Worm (Caenorhabditis elegans) whole organism, midembryonic: ENCODE results near the gene R13D11.3.

Source experiments
- T22C8.4 ChIP-seq: fragments of 200-800 bp; sonication (Bioruptor generic); IDR thresholded peaks from 2 replicates; pipeline ENCODE4 v1.3.6; 2022; ENCODE audit warnings: missing genetic modification characterization, missing compliant biosample characterization
- cog-1 ChIP-seq: sonication (generic microtip); optimal IDR thresholded peaks from 2 replicates; lab custom pipeline; 2016; ENCODE audit warnings: missing genetic modification characterization, missing compliant biosample characterization
- flt-1 ChIP-seq: fragments of 200-800 bp; sonication (Bioruptor generic); IDR thresholded peaks from 2 replicates; pipeline ENCODE4 v1.3.6; 2022; ENCODE audit warnings: missing genetic modification characterization, missing compliant biosample characterization
- klf-2 ChIP-seq: fragments of 200-800 bp; sonication (Bioruptor generic); conservative IDR thresholded peaks from 2 replicates; pipeline ENCODE4 v1.3.6; 2022; ENCODE audit warnings: missing genetic modification reagents, missing genetic modification characterization, missing compliant biosample characterization
- med-1 ChIP-seq: sonication (generic microtip); optimal IDR thresholded peaks from 2 replicates; lab custom pipeline; 2017; ENCODE audit warnings: missing genetic modification characterization, mild to moderate bottlenecking, missing compliant biosample characterization, antibody characterized with exemption, missing genetic modification reagents; ENCODE audit not compliant: insufficient read depth
- ref-1 ChIP-seq: fragments of 200-800 bp; sonication (Bioruptor generic); conservative IDR thresholded peaks from 2 replicates; pipeline ENCODE4 v1.3.6; 2022; ENCODE audit warnings: missing genetic modification reagents, missing genetic modification characterization, missing compliant biosample characterization
- tab-1 ChIP-seq: fragments of 200-800 bp; sonication (Bioruptor generic); IDR thresholded peaks from 2 replicates; pipeline ENCODE4 v1.3.6; 2022; ENCODE audit warnings: missing genetic modification characterization, missing compliant biosample characterization
- ztf-23 ChIP-seq: fragments of 200-800 bp; sonication (Bioruptor generic); IDR thresholded peaks from 2 replicates; pipeline ENCODE4 v1.3.6; 2022; ENCODE audit warnings: missing genetic modification reagents, missing genetic modification characterization, missing compliant biosample characterization
- ztf-29 ChIP-seq: fragments of 200-800 bp; sonication (Bioruptor generic); IDR thresholded peaks from 2 replicates; pipeline ENCODE4 v1.3.6; 2022; ENCODE audit warnings: missing genetic modification reagents, missing genetic modification characterization, missing compliant biosample characterization

The R13D11.3 gene

ce11 chrV:797241-797640, 17.6 kb upstream of the R13D11.3 start:
- TF ChIP-seq T22C8.4 (GFP tag; lab: Robert Waterston, UW) (no peak), klf-2 (GFP tag; lab: Robert Waterston, UW) (no peak), cog-1 (tag; lab: Kevin White, UChicago) (no peak), ztf-29 (GFP tag; lab: Robert Waterston, UW) (no peak), flt-1 (GFP tag; lab: Robert Waterston, UW) (no peak), tab-1 (GFP tag; lab: Robert Waterston, UW) (no peak), ztf-23 (no peak), med-1 (GFP tag; lab: Kevin White, UChicago) (no peak), ref-1 (GFP tag; lab: Robert Waterston, UW) (no peak)

DNA sequence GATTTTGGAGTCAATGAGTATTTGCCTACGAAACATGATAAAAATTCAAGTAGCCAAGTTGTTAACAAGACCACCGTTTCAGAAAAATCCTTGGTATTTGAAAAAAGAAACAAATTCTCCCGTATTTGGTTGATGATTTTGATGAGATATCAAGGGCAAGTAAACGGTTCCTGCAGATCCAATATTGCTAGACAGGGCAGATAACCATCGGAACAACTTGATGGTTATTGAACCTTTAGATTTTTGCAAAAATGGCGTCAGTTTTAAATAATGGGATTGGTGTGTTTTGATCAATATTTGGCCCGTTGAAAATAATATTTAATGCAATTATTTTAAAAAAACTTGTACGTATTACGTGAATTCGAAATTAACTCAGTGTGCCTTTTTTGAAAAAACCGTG, 14.5 kb upstream of the R13D11.3 start:
- TF ChIP-seq med-1 (GFP tag; lab: Kevin White, UChicago) = no peak
- no peak for TF ChIP-seq ztf-23
- TF ChIP-seq klf-2 (GFP tag; lab: Robert Waterston, UW) = no peak
- no peak for TF ChIP-seq flt-1 (GFP tag; lab: Robert Waterston, UW)
- no peak for TF ChIP-seq ztf-29 (GFP tag; lab: Robert Waterston, UW)
- TF ChIP-seq cog-1 (tag; lab: Kevin White, UChicago) = no peak
- no peak for TF ChIP-seq T22C8.4 (GFP tag; lab: Robert Waterston, UW)
- TF ChIP-seq ref-1 (GFP tag; lab: Robert Waterston, UW) = no peak
- TF ChIP-seq tab-1 (GFP tag; lab: Robert Waterston, UW) = no peak

DNA sequence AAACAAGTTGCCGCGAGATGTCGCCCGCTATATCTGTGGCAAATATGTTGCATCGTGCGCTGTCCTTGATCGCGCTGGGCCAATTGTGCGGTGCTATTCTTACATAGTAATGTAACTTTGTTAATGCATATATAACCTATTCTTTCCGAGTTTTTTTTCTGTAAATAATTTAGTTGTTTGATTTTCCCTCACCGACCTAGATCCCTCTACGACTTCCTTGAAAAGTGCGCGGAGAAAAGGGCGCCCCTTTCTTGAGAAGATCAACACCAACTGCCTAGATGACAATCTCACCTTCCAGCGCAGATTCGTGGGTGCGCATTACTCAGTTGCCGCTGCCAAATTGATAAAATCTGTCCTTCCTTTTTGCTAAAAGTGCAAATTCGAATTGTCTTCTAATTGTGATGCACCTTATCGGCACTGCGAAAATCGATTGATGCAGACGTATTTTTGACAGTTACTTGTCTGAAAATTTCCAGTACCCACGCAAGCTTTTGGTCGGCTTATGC, 13.2 kb upstream of the R13D11.3 start:
- no peak for TF ChIP-seq T22C8.4 (GFP tag; lab: Robert Waterston, UW)
- TF ChIP-seq ztf-29 (GFP tag; lab: Robert Waterston, UW) = no peak
- no peak for TF ChIP-seq med-1 (GFP tag; lab: Kevin White, UChicago)
- no peak for TF ChIP-seq cog-1 (tag; lab: Kevin White, UChicago)
- no peak for TF ChIP-seq ref-1 (GFP tag; lab: Robert Waterston, UW)
- no peak for TF ChIP-seq tab-1 (GFP tag; lab: Robert Waterston, UW)
- no peak for TF ChIP-seq klf-2 (GFP tag; lab: Robert Waterston, UW)
- TF ChIP-seq ztf-23 = no peak
- TF ChIP-seq flt-1 (GFP tag; lab: Robert Waterston, UW) = no peak

DNA sequence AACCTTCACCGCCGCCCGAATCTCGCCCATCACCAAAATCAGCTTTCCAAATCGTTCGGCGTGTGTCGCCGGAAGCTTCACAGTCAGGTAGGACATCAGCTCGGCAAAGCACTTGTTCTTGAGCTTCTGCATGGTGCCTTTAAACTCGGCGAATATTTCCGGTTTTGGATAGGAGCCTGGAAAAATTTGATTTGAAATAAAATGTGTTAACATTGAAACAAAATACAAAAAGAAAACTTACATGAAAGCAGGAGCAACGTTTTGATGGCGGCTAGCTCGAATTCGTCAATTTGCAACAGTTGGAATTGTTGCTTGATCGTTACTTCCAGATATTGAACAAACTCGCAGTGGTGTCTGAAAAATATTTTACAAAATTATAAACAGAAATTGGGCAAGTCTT, 12.1 kb upstream of the R13D11.3 start:
- TF ChIP-seq klf-2 (GFP tag; lab: Robert Waterston, UW) = no peak
- no peak for TF ChIP-seq ztf-29 (GFP tag; lab: Robert Waterston, UW)
- TF ChIP-seq flt-1 (GFP tag; lab: Robert Waterston, UW) = no peak
- no peak for TF ChIP-seq ztf-23
- no peak for TF ChIP-seq med-1 (GFP tag; lab: Kevin White, UChicago)
- TF ChIP-seq cog-1 (tag; lab: Kevin White, UChicago) = no peak
- TF ChIP-seq T22C8.4 (GFP tag; lab: Robert Waterston, UW) = no peak
- no peak for TF ChIP-seq ref-1 (GFP tag; lab: Robert Waterston, UW)
- no peak for TF ChIP-seq tab-1 (GFP tag; lab: Robert Waterston, UW)

DNA sequence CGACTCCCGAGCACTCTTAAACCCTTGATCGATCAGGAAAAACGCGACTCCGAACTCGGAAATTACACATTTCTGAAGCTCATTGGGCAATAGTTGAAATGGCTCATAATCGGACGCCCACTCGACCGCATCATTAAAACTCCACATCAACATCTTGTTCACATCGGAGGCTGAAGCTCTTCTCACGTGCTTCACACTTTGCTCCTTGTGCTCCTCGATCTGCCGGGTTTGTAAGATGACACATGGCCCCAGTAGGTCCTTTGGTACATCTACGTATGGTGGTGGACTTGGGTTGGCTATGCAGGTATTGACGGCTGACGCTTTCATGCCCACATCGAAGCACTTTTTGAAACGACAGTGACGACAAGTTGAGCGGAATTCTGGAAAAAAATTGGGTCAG, 11.3 kb upstream of the R13D11.3 start:
- TF ChIP-seq med-1 (GFP tag; lab: Kevin White, UChicago) = no peak
- TF ChIP-seq ztf-23 = no peak
- no peak for TF ChIP-seq ref-1 (GFP tag; lab: Robert Waterston, UW)
- TF ChIP-seq flt-1 (GFP tag; lab: Robert Waterston, UW) = no peak
- TF ChIP-seq ztf-29 (GFP tag; lab: Robert Waterston, UW) = no peak
- no peak for TF ChIP-seq klf-2 (GFP tag; lab: Robert Waterston, UW)
- TF ChIP-seq cog-1 (tag; lab: Kevin White, UChicago) = no peak
- no peak for TF ChIP-seq tab-1 (GFP tag; lab: Robert Waterston, UW)
- no peak for TF ChIP-seq T22C8.4 (GFP tag; lab: Robert Waterston, UW)

DNA sequence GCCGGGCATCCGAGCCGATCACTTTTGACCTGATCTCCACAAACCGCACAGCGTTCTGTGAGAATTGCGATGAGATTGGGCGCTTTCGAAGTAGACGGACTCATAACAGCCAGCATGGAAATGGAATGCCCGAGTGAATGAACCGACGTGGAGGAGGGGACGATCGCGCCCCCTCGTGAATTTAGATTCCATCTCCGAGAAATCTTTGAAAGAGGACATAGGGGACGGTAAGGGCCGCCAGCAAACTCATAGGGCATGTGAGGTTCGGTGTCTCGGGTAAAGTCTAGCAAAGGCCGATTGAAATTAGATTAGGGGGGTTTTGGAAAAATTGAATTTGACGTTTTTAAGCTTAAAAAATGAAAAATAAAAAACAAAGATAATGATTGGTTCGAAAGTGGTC, 10.3 kb upstream of the R13D11.3 start, which contains the start of gene nhr-270:
TSS of gene nhr-270 (minus strand) at position 257 of the 400 bp plus-strand sequence.
- no peak for TF ChIP-seq ztf-29 (GFP tag; lab: Robert Waterston, UW)
- TF ChIP-seq tab-1 (GFP tag; lab: Robert Waterston, UW) = no peak
- TF ChIP-seq ztf-23 = no peak
- no peak for TF ChIP-seq T22C8.4 (GFP tag; lab: Robert Waterston, UW)
- TF ChIP-seq flt-1 (GFP tag; lab: Robert Waterston, UW) = no peak
- TF ChIP-seq med-1 (GFP tag; lab: Kevin White, UChicago) = no peak
- no peak for TF ChIP-seq klf-2 (GFP tag; lab: Robert Waterston, UW)
- TF ChIP-seq cog-1 (tag; lab: Kevin White, UChicago) = no peak
- no peak for TF ChIP-seq ref-1 (GFP tag; lab: Robert Waterston, UW)

DNA sequence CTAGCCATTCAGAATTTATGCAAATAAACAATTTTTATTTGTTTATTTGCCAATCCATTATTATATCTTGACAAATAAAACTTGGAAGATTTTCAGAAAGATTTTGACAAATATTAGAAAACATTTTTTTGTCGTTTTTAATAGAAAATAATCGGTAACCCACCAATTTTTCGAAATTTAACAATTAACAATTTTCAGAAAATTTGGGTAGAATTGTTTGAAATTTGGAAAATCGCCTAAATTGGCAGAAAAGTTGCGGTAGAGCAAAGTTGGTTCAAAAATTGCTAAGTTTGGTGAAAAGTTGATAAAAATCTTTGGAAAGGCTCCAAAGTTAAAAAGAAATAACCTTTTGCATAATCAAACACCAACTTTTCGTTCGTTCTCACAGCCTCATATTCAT, 6.6 kb upstream of the R13D11.3 start:
- TF ChIP-seq cog-1 (tag; lab: Kevin White, UChicago) (no peak), tab-1 (GFP tag; lab: Robert Waterston, UW) (no peak), klf-2 (GFP tag; lab: Robert Waterston, UW) (no peak), ref-1 (GFP tag; lab: Robert Waterston, UW) (no peak), ztf-23 (no peak), ztf-29 (GFP tag; lab: Robert Waterston, UW) (no peak), med-1 (GFP tag; lab: Kevin White, UChicago) (no peak), flt-1 (GFP tag; lab: Robert Waterston, UW) (no peak), T22C8.4 (GFP tag; lab: Robert Waterston, UW) (no peak)

- TF ChIP-seq ref-1 (GFP tag; lab: Robert Waterston, UW) (no peak), klf-2 (GFP tag; lab: Robert Waterston, UW) (no peak), cog-1 (tag; lab: Kevin White, UChicago) (no peak), T22C8.4 (GFP tag; lab: Robert Waterston, UW) (no peak), flt-1 (GFP tag; lab: Robert Waterston, UW) (no peak), med-1 (GFP tag; lab: Kevin White, UChicago) (no peak), ztf-23 (no peak), tab-1 (GFP tag; lab: Robert Waterston, UW) (no peak), ztf-29 (GFP tag; lab: Robert Waterston, UW) (no peak)
These were observed 4.4 kb upstream of the R13D11.3 start, which contains the start of gene R13D11.4 for ce11 chrV:810281-810862. Gene R13D11.4 (plus strand): TSS chrV:810812.
